Fruit fly (Drosophila melanogaster) whole organism, embryonic: ENCODE measurements around the gene Prim2.

Experiments used
- B-H2 ChIP-seq: fragments of 200-800 bp; sonication (Bioruptor generic); optimal IDR thresholded peaks from 2 replicates; lab custom pipeline; 2018; ENCODE audit warnings: missing biosample characterization, mild to moderate bottlenecking, missing genetic modification characterization
- CG10267 ChIP-seq: fragments of 200-800 bp; sonication (Bioruptor generic); optimal IDR thresholded peaks from 2 replicates; lab custom pipeline; 2018; ENCODE audit warnings: missing biosample characterization, mild to moderate bottlenecking, missing genetic modification characterization, moderate library complexity
- CG11398 ChIP-seq: fragments of 200-800 bp; sonication (Bioruptor generic); optimal IDR thresholded peaks from 2 replicates; lab custom pipeline; 2016; ENCODE audit warnings: missing biosample characterization, missing genetic modification characterization
- CG11695 ChIP-seq: fragments of 200-800 bp; sonication (Bioruptor generic); IDR thresholded peaks from 3 replicates; pipeline ENCODE4 v1.3.6; 2022; ENCODE audit warnings: missing biosample characterization, missing genetic modification characterization
- CG12391 ChIP-seq: fragments of 200-800 bp; sonication (Bioruptor generic); optimal IDR thresholded peaks from 3 replicates; lab custom pipeline; 2018; ENCODE audit warnings: missing biosample characterization, mild to moderate bottlenecking, missing genetic modification characterization, moderate library complexity
- CG12659 ChIP-seq: fragments of 200-800 bp; sonication (Bioruptor generic); optimal IDR thresholded peaks from 3 replicates; lab custom pipeline; 2017; ENCODE audit warnings: mild to moderate bottlenecking, missing biosample characterization, missing genetic modification reagents, missing genetic modification characterization
- CG12769 ChIP-seq: fragments of 200-800 bp; sonication (Bioruptor generic); optimal IDR thresholded peaks from 2 replicates; lab custom pipeline; 2019; ENCODE audit warnings: missing biosample characterization, mild to moderate bottlenecking, missing genetic modification characterization, moderate library complexity
- CG13424 ChIP-seq: fragments of 200-800 bp; sonication (Bioruptor generic); optimal IDR thresholded peaks from 2 replicates; lab custom pipeline; 2019; ENCODE audit warnings: missing biosample characterization, mild to moderate bottlenecking, missing genetic modification characterization, moderate library complexity
- CG13894 ChIP-seq: fragments of 200-800 bp; sonication (Bioruptor generic); optimal IDR thresholded peaks from 3 replicates; lab custom pipeline; 2018; ENCODE audit warnings: missing biosample characterization, mild to moderate bottlenecking, missing genetic modification characterization, moderate library complexity
- CG14710 ChIP-seq: fragments of 200-800 bp; sonication (Bioruptor generic); optimal IDR thresholded peaks from 3 replicates; lab custom pipeline; 2019; ENCODE audit warnings: missing biosample characterization, mild to moderate bottlenecking, missing genetic modification characterization, moderate library complexity
- CG2199 ChIP-seq: fragments of 200-800 bp; sonication (Bioruptor generic); IDR thresholded peaks from 3 replicates; pipeline ENCODE4 v1.3.6; 2022; ENCODE audit warnings: missing biosample characterization, missing genetic modification characterization
- CG2875 ChIP-seq: fragments of 200-800 bp; sonication (Bioruptor generic); optimal IDR thresholded peaks from 2 replicates; lab custom pipeline; 2017; ENCODE audit warnings: missing biosample characterization, mild to moderate bottlenecking, missing genetic modification characterization, missing genetic modification reagents
- CG3065 ChIP-seq: fragments of 200-800 bp; sonication (Bioruptor generic); optimal IDR thresholded peaks from 2 replicates; lab custom pipeline; 2016; ENCODE audit warnings: missing biosample characterization, missing genetic modification characterization
- CG31388 ChIP-seq: fragments of 200-800 bp; sonication (Bioruptor generic); optimal IDR thresholded peaks from 2 replicates; lab custom pipeline; 2016; ENCODE audit warnings: missing biosample characterization, missing genetic modification characterization
- CG3281 ChIP-seq: fragments of 200-800 bp; sonication (Bioruptor generic); optimal IDR thresholded peaks from 3 replicates; lab custom pipeline; 2017; ENCODE audit warnings: missing biosample characterization, mild to moderate bottlenecking, missing genetic modification characterization
- CG4730 ChIP-seq: fragments of 200-800 bp; sonication (Bioruptor generic); IDR thresholded peaks from 2 replicates; pipeline ENCODE4 v1.3.6; 2022; ENCODE audit warnings: missing biosample characterization, missing genetic modification characterization
- CG4854 ChIP-seq: fragments of 200-800 bp; sonication (Bioruptor generic); optimal IDR thresholded peaks from 2 replicates; lab custom pipeline; 2016; ENCODE audit warnings: missing biosample characterization, missing genetic modification characterization, inconsistent platforms
- CG6813 ChIP-seq: fragments of 200-800 bp; sonication (Bioruptor generic); optimal IDR thresholded peaks from 2 replicates; lab custom pipeline; 2017; ENCODE audit warnings: missing biosample characterization, missing genetic modification characterization, mild to moderate bottlenecking, moderate library complexity, missing genetic modification reagents
- CG7987 ChIP-seq: fragments of 200-800 bp; sonication (Bioruptor generic); optimal IDR thresholded peaks from 2 replicates; lab custom pipeline; 2018; ENCODE audit warnings: missing biosample characterization, mild to moderate bottlenecking, missing genetic modification characterization, moderate library complexity
- CG9215 ChIP-seq: fragments of 200-800 bp; sonication (Bioruptor generic); IDR thresholded peaks from 2 replicates; pipeline ENCODE4 v1.3.6; 2022; ENCODE audit warnings: missing biosample characterization, missing genetic modification characterization
- CG9609 ChIP-seq: fragments of 200-800 bp; sonication (Bioruptor generic); optimal IDR thresholded peaks from 3 replicates; lab custom pipeline; 2016; ENCODE audit warnings: missing biosample characterization, missing genetic modification characterization
- CG9797 ChIP-seq: fragments of 200-800 bp; sonication (Bioruptor generic); optimal IDR thresholded peaks from 3 replicates; lab custom pipeline; 2018; ENCODE audit warnings: missing biosample characterization, mild to moderate bottlenecking, missing genetic modification characterization
- CG9817 ChIP-seq: fragments of 200-800 bp; sonication (Bioruptor generic); optimal IDR thresholded peaks from 2 replicates; lab custom pipeline; 2018; ENCODE audit warnings: missing biosample characterization, mild to moderate bottlenecking, missing genetic modification characterization, moderate library complexity
- CkIIα-i1 ChIP-seq: fragments of 200-800 bp; sonication (Bioruptor generic); IDR thresholded peaks from 2 replicates; pipeline ENCODE4 v1.3.6; 2022; ENCODE audit warnings: missing biosample characterization, missing genetic modification characterization
- Hsf ChIP-seq: fragments of 200-800 bp; sonication (Bioruptor generic); optimal IDR thresholded peaks from 3 replicates; lab custom pipeline; 2016; ENCODE audit warnings: missing biosample characterization, missing genetic modification characterization
- Mrtf ChIP-seq: fragments of 200-800 bp; sonication (Bioruptor generic); IDR thresholded peaks from 3 replicates; pipeline ENCODE4 v1.3.6; 2022; ENCODE audit warnings: missing biosample characterization, missing genetic modification characterization
- Pdp1 ChIP-seq, 2 experiments: fragments of 200-800 bp; sonication (Bioruptor generic); optimal IDR thresholded peaks; 3 replicates each; lab custom pipeline; 2016; ENCODE audit warnings: missing biosample characterization in 2 of 2, missing genetic modification characterization in 2 of 2, mild to moderate bottlenecking in 1 of 2, moderate library complexity in 1 of 2
- Sox102F ChIP-seq: fragments of 200-800 bp; sonication (Bioruptor generic); optimal IDR thresholded peaks from 2 replicates; lab custom pipeline; 2018; ENCODE audit warnings: missing biosample characterization, mild to moderate bottlenecking, missing genetic modification characterization, moderate library complexity
- YL-1 ChIP-seq: fragments of 200-800 bp; sonication (Bioruptor generic); optimal IDR thresholded peaks from 3 replicates; lab custom pipeline; 2017; ENCODE audit warnings: missing biosample characterization, mild to moderate bottlenecking, missing genetic modification characterization
- abd-A ChIP-seq: fragments of 200-800 bp; sonication (Bioruptor generic); optimal IDR thresholded peaks from 3 replicates; lab custom pipeline; 2019; ENCODE audit warnings: missing biosample characterization, mild to moderate bottlenecking, missing genetic modification characterization, moderate library complexity
- ara ChIP-seq: fragments of 200-800 bp; sonication (Bioruptor generic); IDR thresholded peaks from 2 replicates; pipeline ENCODE4 v1.3.6; 2022; ENCODE audit warnings: missing biosample characterization, missing genetic modification characterization
- bbx ChIP-seq: fragments of 200-800 bp; sonication (Bioruptor generic); IDR thresholded peaks from 2 replicates; pipeline ENCODE4 v1.3.6; 2022; ENCODE audit warnings: missing biosample characterization, missing genetic modification characterization; ENCODE audit not compliant: partially characterized antibody
- bigmax ChIP-seq: fragments of 200-800 bp; sonication (Bioruptor generic); optimal IDR thresholded peaks from 2 replicates; lab custom pipeline; 2018; ENCODE audit warnings: missing biosample characterization, mild to moderate bottlenecking, missing genetic modification characterization
- caup ChIP-seq: fragments of 200-800 bp; sonication (Bioruptor generic); optimal IDR thresholded peaks from 3 replicates; lab custom pipeline; 2017; ENCODE audit warnings: missing biosample characterization, mild to moderate bottlenecking, missing genetic modification characterization, moderate library complexity; ENCODE audit not compliant: severe bottlenecking
- dpn ChIP-seq, 2 experiments: fragments of 200-800 bp; sonication (Bioruptor generic); optimal IDR thresholded peaks; 3 replicates each; lab custom pipeline; 2016; ENCODE audit warnings: missing biosample characterization in 2 of 2, missing genetic modification characterization in 2 of 2
- gro ChIP-seq: fragments of 200-800 bp; sonication (Bioruptor generic); optimal IDR thresholded peaks from 2 replicates; lab custom pipeline; 2016; ENCODE audit warnings: missing biosample characterization, missing genetic modification characterization
- lilli ChIP-seq: fragments of 200-800 bp; sonication (Bioruptor generic); optimal IDR thresholded peaks from 3 replicates; lab custom pipeline; 2016; ENCODE audit warnings: missing biosample characterization, missing genetic modification characterization
- lola ChIP-seq, 3 experiments: fragments of >200 bp in 2 of 3; fragments of 200-800 bp in 1 of 3; sonication (Bioruptor generic) in 1 of 3; optimal IDR thresholded peaks; 2 replicates each; lab custom pipeline; 2017 to 2019; ENCODE audit warnings: missing biosample characterization in 3 of 3, missing genetic modification characterization in 3 of 3, mild to moderate bottlenecking in 1 of 3, moderate library complexity in 1 of 3
- nom ChIP-seq: fragments of 200-800 bp; sonication (Bioruptor generic); optimal IDR thresholded peaks from 2 replicates; lab custom pipeline; 2017; ENCODE audit warnings: missing biosample characterization, missing genetic modification characterization, mild to moderate bottlenecking, moderate library complexity, missing genetic modification reagents
- pb ChIP-seq: fragments of 200-800 bp; sonication (Bioruptor generic); optimal IDR thresholded peaks from 3 replicates; lab custom pipeline; 2016; ENCODE audit warnings: missing biosample characterization, missing genetic modification characterization
- sens ChIP-seq: fragments of 200-800 bp; sonication (Bioruptor generic); peaks from one replicate; lab custom pipeline; 2016; ENCODE audit warnings: missing biosample characterization, missing genetic modification characterization
- sim ChIP-seq: fragments of 200-800 bp; sonication (Bioruptor generic); IDR thresholded peaks from 2 replicates; pipeline ENCODE4 v1.3.6; 2022; ENCODE audit warnings: missing biosample characterization, missing genetic modification characterization
- slp2 ChIP-seq: fragments of 200-800 bp; sonication (Bioruptor generic); optimal IDR thresholded peaks from 2 replicates; lab custom pipeline; 2016; ENCODE audit warnings: missing biosample characterization, missing genetic modification characterization
- sr ChIP-seq: fragments of 200-800 bp; sonication (Bioruptor generic); IDR thresholded peaks from 3 replicates; pipeline ENCODE4 v1.3.6; 2022; ENCODE audit warnings: missing biosample characterization, missing genetic modification characterization
- stwl ChIP-seq: fragments of 200-800 bp; sonication (Bioruptor generic); optimal IDR thresholded peaks from 3 replicates; lab custom pipeline; 2018; ENCODE audit warnings: missing biosample characterization, mild to moderate bottlenecking, missing genetic modification characterization, moderate library complexity
- tin ChIP-seq: fragments of 200-800 bp; sonication (Bioruptor generic); optimal IDR thresholded peaks from 3 replicates; lab custom pipeline; 2016; ENCODE audit warnings: missing biosample characterization, missing genetic modification characterization
- tna ChIP-seq: fragments of 200-800 bp; sonication (Bioruptor generic); IDR thresholded peaks from 2 replicates; pipeline ENCODE4 v1.3.6; 2022; ENCODE audit warnings: missing biosample characterization, missing genetic modification characterization; ENCODE audit not compliant: partially characterized antibody
- tup ChIP-seq: fragments of 200-800 bp; sonication (Bioruptor generic); optimal IDR thresholded peaks from 2 replicates; lab custom pipeline; 2016; ENCODE audit warnings: missing biosample characterization, mild to moderate bottlenecking, missing genetic modification characterization, moderate library complexity
- unc-4 ChIP-seq: fragments of 200-800 bp; sonication (Bioruptor generic); IDR thresholded peaks from 2 replicates; pipeline ENCODE4 v1.3.6; 2022; ENCODE audit warnings: missing biosample characterization, missing genetic modification characterization; ENCODE audit not compliant: partially characterized antibody
- yki ChIP-seq: fragments of >200 bp; optimal IDR thresholded peaks from 3 replicates; lab custom pipeline; 2018

The Prim2 gene

dm6 chr3L:20393357-20393756 lies 32.0 kb upstream of the Prim2 start, which contains the start of gene CG33969:
Gene CG33969, minus strand, starts transcription at chr3L:20393553.
- TF ChIP-seq slp2 (GFP tag; lab: Kevin White, UChicago), result no peak
- no peak for TF ChIP-seq CkIIα-i1 (GFP tag; lab: Robert Waterston, UW)
- peak; percentile 94 for TF ChIP-seq CG10267 (tag; lab: Kevin White, UChicago)
- peak in 1 of 2 experiments; percentile 46 for TF ChIP-seq Pdp1 (GFP tag; optimal IDR thresholded peaks at IDR 0.05; lab: Kevin White, UChicago)
- peak; percentile 12 for TF ChIP-seq B-H2 (GFP tag; lab: Kevin White, UChicago)
- no peak for TF ChIP-seq CG4730 (GFP tag; lab: Robert Waterston, UW)
- TF ChIP-seq unc-4 (GFP tag; lab: Robert Waterston, UW), result no peak
- TF ChIP-seq YL-1, result peak; percentile 58
- TF ChIP-seq CG3065 (GFP tag; lab: Kevin White, UChicago), result no peak
- no peak for TF ChIP-seq CG9817 (tag; lab: Kevin White, UChicago)
- TF ChIP-seq ara, result no peak
- peak; percentile 87 for TF ChIP-seq stwl (tag; lab: Kevin White, UChicago)
- TF ChIP-seq CG11695, result no peak
- TF ChIP-seq dpn (GFP tag; optimal IDR thresholded peaks at IDR 0.05; lab: Kevin White, UChicago), result no peak
- TF ChIP-seq CG9609 (GFP tag; lab: Kevin White, UChicago), result no peak
- TF ChIP-seq CG4854 (GFP tag; lab: Kevin White, UChicago), result no peak
- TF ChIP-seq CG12391 (tag; lab: Kevin White, UChicago), result no peak
- no peak for TF ChIP-seq CG9797 (GFP tag; lab: Kevin White, UChicago)
- TF ChIP-seq tna, result no peak
- peak; percentile 70 for TF ChIP-seq sens
- TF ChIP-seq CG7987, result no peak
- no peak for TF ChIP-seq Mrtf (GFP tag; lab: Robert Waterston, UW)
- TF ChIP-seq yki (lab: Kevin White, UChicago), result no peak
- peak; percentile 22 for TF ChIP-seq CG12659 (GFP tag; lab: Kevin White, UChicago)
- TF ChIP-seq CG13424 (tag; lab: Kevin White, UChicago), result no peak
- TF ChIP-seq CG12769, result no peak
- TF ChIP-seq lola (GFP tag; optimal IDR thresholded peaks at IDR 0.05; lab: Kevin White, UChicago), result no peak
- TF ChIP-seq CG14710 (tag; lab: Kevin White, UChicago), result peak; percentile 21
- TF ChIP-seq Sox102F, result no peak
- TF ChIP-seq sim (GFP tag; lab: Robert Waterston, UW), result no peak
- no peak for TF ChIP-seq sr (GFP tag; lab: Robert Waterston, UW)
- no peak for TF ChIP-seq bigmax (GFP tag; lab: Kevin White, UChicago)
- TF ChIP-seq abd-A, result no peak
- TF ChIP-seq CG2875 (GFP tag; lab: Kevin White, UChicago), result no peak
- no peak for TF ChIP-seq CG9215
- TF ChIP-seq CG31388 (GFP tag; lab: Kevin White, UChicago), result no peak
- TF ChIP-seq lilli (GFP tag; lab: Kevin White, UChicago), result no peak
- no peak for TF ChIP-seq nom (GFP tag; lab: Kevin White, UChicago)
- TF ChIP-seq CG11398, result no peak
- TF ChIP-seq CG13894 (tag; lab: Kevin White, UChicago), result no peak
- peak; percentile 44; the same call in 1 of the 2 replicates for TF ChIP-seq bbx (GFP tag; lab: Robert Waterston, UW)
- TF ChIP-seq caup (GFP tag; lab: Kevin White, UChicago), result no peak
- TF ChIP-seq CG6813, result no peak
- no peak for TF ChIP-seq pb (GFP tag; lab: Kevin White, UChicago)
- TF ChIP-seq tup, result no peak
- no peak for TF ChIP-seq Hsf (GFP tag; lab: Kevin White, UChicago)
- no peak for TF ChIP-seq gro (GFP tag; lab: Kevin White, UChicago)
- no peak for TF ChIP-seq tin (GFP tag; lab: Kevin White, UChicago)
- no peak for TF ChIP-seq CG3281 (GFP tag; lab: Kevin White, UChicago)
- 0 out of 3 replicates have a peak, but pooled peaks have one; percentile 11 for TF ChIP-seq CG2199
